Fruit fly (Drosophila melanogaster) whole organism: ENCODE results near the gene CG17625.

ENCODE experiments used
- CG8478 ChIP-seq: fragments of >200 bp; optimal IDR thresholded peaks from 2 replicates; lab custom pipeline; 2018; ENCODE audit warnings: inconsistent platforms
- Dll ChIP-seq: fragments of >200 bp; optimal IDR thresholded peaks from 2 replicates; lab custom pipeline; 2017
- EcR ChIP-seq, 2 experiments: fragments of >200 bp; optimal IDR thresholded peaks; 2 replicates each; lab custom pipeline; 2017; ENCODE audit warnings: missing biosample characterization in 2 of 2, missing genetic modification characterization in 2 of 2, missing genetic modification reagents in 2 of 2
- pan ChIP-seq: fragments of >200 bp; optimal IDR thresholded peaks from 2 replicates; lab custom pipeline; 2017
- psq ChIP-seq: fragments of >200 bp; optimal IDR thresholded peaks from 2 replicates; lab custom pipeline; 2017
- usp ChIP-seq: fragments of >200 bp; optimal IDR thresholded peaks from 2 replicates; lab custom pipeline; 2017; ENCODE audit warnings: missing biosample characterization, missing genetic modification characterization, mixed read lengths

DNA sequence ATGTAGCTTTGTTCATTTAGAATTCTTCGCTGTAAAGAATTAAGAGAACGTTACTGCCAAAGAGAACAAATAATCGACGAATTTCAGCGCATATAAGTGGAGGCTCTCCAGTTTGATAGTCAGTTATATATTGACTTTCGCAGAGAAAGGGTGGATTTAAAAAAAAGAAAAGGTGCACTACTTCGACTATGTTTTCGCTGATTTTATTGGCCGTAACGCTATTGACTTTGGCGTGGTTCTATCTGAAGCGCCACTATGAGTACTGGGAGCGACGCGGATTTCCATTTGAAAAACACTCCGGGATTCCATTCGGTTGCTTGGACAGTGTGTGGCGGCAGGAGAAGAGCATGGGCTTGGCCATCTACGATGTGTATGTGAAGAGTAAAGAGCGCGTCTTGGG lies 11.6 kb downstream of the CG17625 start, which contains the start of gene Cyp6d4:
- TF ChIP-seq psq (lab: Kevin White, UChicago) = no peak
- TF ChIP-seq usp (GFP tag; lab: Kevin White, UChicago) = no peak
- TF ChIP-seq EcR (GFP tag; optimal IDR thresholded peaks at IDR 0.05; lab: Kevin White, UChicago) = no peak
- no peak for TF ChIP-seq CG8478 (lab: Kevin White, UChicago)
- no peak for TF ChIP-seq Dll (lab: Kevin White, UChicago)
- no peak for TF ChIP-seq pan (lab: Kevin White, UChicago)
